Fruit fly (Drosophila melanogaster): ENCODE data around the gene CG6144.
A peak's percentile ranks its signal among the peaks of the same experiment; 100 is the strongest.

Gene CG6144

dm6 chr2L:10497106-10497800 is 8.8 kb downstream of the CG6144 start (continued):
- no peak for TF ChIP-seq nmo (GFP tag; optimal IDR thresholded peaks at IDR 0.05)
- no peak for TF ChIP-seq croc (GFP tag; conservative IDR thresholded peaks at IDR 0.05)
- TF ChIP-seq Dfd (GFP tag; optimal IDR thresholded peaks at IDR 0.05) = no peak
- TF ChIP-seq oc (tag; optimal IDR thresholded peaks at IDR 0.05) = no peak
- TF ChIP-seq aop (GFP tag; IDR thresholded peaks at IDR 0.05) = no peak
- no peak for TF ChIP-seq HLH3B (GFP tag; IDR thresholded peaks at IDR 0.05)
- TF ChIP-seq Max (GFP tag; optimal IDR thresholded peaks at IDR 0.05) = no peak
- no peak for TF ChIP-seq CG16813 (GFP tag; IDR thresholded peaks at IDR 0.05; ENCODE audit: partially characterized antibody)
- no peak for TF ChIP-seq Ssrp (tag; optimal IDR thresholded peaks at IDR 0.05)
- TF ChIP-seq dysf (GFP tag; IDR thresholded peaks at IDR 0.05) = peak; percentile 20; the same call in 1 of the 3 replicates
- TF ChIP-seq ham (GFP tag; IDR thresholded peaks at IDR 0.05) = no peak
- TF ChIP-seq CG10565 (GFP tag; optimal IDR thresholded peaks at IDR 0.05) = no peak
- TF ChIP-seq exex (tag; optimal IDR thresholded peaks at IDR 0.05) = no peak
- TF ChIP-seq CG8359 (GFP tag; optimal IDR thresholded peaks at IDR 0.05; ENCODE audit: borderline replicate concordance) = peak; percentile 3
- TF ChIP-seq CG31224 (GFP tag; IDR thresholded peaks at IDR 0.05) = no peak
- TF ChIP-seq CG1603 (tag; optimal IDR thresholded peaks at IDR 0.05) = peak; percentile 63
- TF ChIP-seq PHDP (tag; optimal IDR thresholded peaks at IDR 0.05) = peak; percentile 57
- TF ChIP-seq gcm2 (GFP tag; optimal IDR thresholded peaks at IDR 0.05) = no peak
- TF ChIP-seq CG9797 (GFP tag; optimal IDR thresholded peaks at IDR 0.05) = no peak
- TF ChIP-seq pros (GFP tag; optimal IDR thresholded peaks at IDR 0.05) = no peak
- no peak for TF ChIP-seq CG7372 (GFP tag; IDR thresholded peaks at IDR 0.05)
- TF ChIP-seq Dip3 (GFP tag; optimal IDR thresholded peaks at IDR 0.05) = no peak
- TF ChIP-seq CG11696 (GFP tag; IDR thresholded peaks at IDR 0.05) = no peak
- no peak for TF ChIP-seq bcd (GFP tag; optimal IDR thresholded peaks at IDR 0.05)
- TF ChIP-seq CG1832 (GFP tag; optimal IDR thresholded peaks at IDR 0.05) = no peak
- TF ChIP-seq sqz (GFP tag; optimal IDR thresholded peaks at IDR 0.05) = no peak
- no peak for TF ChIP-seq CG5245 (GFP tag; optimal IDR thresholded peaks at IDR 0.05)
- TF ChIP-seq btn (GFP tag; optimal IDR thresholded peaks at IDR 0.05) = no peak
- TF ChIP-seq CG10654 (GFP tag; optimal IDR thresholded peaks at IDR 0.05) = no peak
- TF ChIP-seq CG15269 (tag; optimal IDR thresholded peaks at IDR 0.05) = no peak
- peak; percentile 53 for TF ChIP-seq ATbp (GFP tag; optimal IDR thresholded peaks at IDR 0.05)
- peak; percentile 14 for TF ChIP-seq CG33557 (GFP tag; optimal IDR thresholded peaks at IDR 0.05)
- TF ChIP-seq vvl (GFP tag; IDR thresholded peaks at IDR 0.05) = no peak
- TF ChIP-seq CG7556 (GFP tag; optimal IDR thresholded peaks at IDR 0.05) = no peak
- TF ChIP-seq CG10431 (GFP tag; optimal IDR thresholded peaks at IDR 0.05) = no peak
- no peak for TF ChIP-seq Scr (GFP tag; IDR thresholded peaks at IDR 0.05; ENCODE audit: partially characterized antibody)
- no peak for TF ChIP-seq psq (GFP tag; optimal IDR thresholded peaks at IDR 0.05)
- TF ChIP-seq Awh (GFP tag; IDR thresholded peaks at IDR 0.05) = no peak
- TF ChIP-seq Xrp1 (GFP tag; IDR thresholded peaks at IDR 0.05) = peak; percentile 62
- TF ChIP-seq CG6175 (GFP tag; IDR thresholded peaks at IDR 0.05) = no peak
- TF ChIP-seq Hey (tag; optimal IDR thresholded peaks at IDR 0.05) = no peak
- TF ChIP-seq CG16863 (GFP tag; optimal IDR thresholded peaks at IDR 0.05) = no peak
- peak; percentile 6 for TF ChIP-seq CG2712 (tag; optimal IDR thresholded peaks at IDR 0.05)
- TF ChIP-seq CG17186 (GFP tag; optimal IDR thresholded peaks at IDR 0.05) = no peak
- TF ChIP-seq CG16779 (GFP tag; IDR thresholded peaks at IDR 0.05) = no peak
- TF ChIP-seq z (GFP tag; IDR thresholded peaks at IDR 0.05) = no peak
- no peak for TF ChIP-seq CG11695 (GFP tag; IDR thresholded peaks at IDR 0.05)
- TF ChIP-seq Rx (GFP tag; IDR thresholded peaks at IDR 0.05) = no peak
- TF ChIP-seq lov (optimal IDR thresholded peaks at IDR 0.05) = no peak
- TF ChIP-seq lov (GFP tag; IDR thresholded peaks at IDR 0.05) = no peak
- TF ChIP-seq CG9932 (GFP tag; IDR thresholded peaks at IDR 0.05) = no peak

Measured in whole organism, embryonic.